Worm (Caenorhabditis elegans): ENCODE results near the gene F35E12.10.
A peak's percentile ranks its signal among the peaks of the same experiment; 100 is the strongest.

The F35E12.10 gene

DNA sequence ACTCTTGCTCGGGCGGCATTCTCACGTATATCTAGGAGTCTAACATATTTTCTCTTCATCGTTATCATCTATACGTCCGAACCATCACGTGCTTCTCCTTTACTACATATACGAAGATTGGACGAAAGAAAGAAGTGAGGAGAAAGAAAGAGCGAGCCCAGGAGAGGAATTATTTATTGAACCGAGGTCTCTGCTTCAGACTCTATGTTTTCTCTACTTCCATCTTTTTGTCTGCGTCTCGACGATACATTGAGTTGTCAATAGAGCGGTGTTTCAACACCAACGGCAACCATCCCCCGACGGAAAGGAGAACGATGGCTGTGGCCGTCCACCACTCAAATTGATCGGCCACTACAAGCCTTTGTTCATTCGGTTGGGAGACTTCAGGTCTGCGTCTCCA is 40.8 kb upstream of the F35E12.10 start (continued):
- TF ChIP-seq snpc-4 (tag; optimal IDR thresholded peaks at IDR 0.05) (no peak), ztf-7 (tag; optimal IDR thresholded peaks at IDR 0.05) (no peak), ZK546.5 (tag; optimal IDR thresholded peaks at IDR 0.05) (no peak), zip-11 (GFP tag; IDR thresholded peaks at IDR 0.05) (no peak), nhr-48 (tag; optimal IDR thresholded peaks at IDR 0.05) (peak; percentile 3), hmg-1.1 (GFP tag; IDR thresholded peaks at IDR 0.05) (peak; percentile 83), aha-1 (tag) (peak; percentile 91), nhr-111 (GFP tag; optimal IDR thresholded peaks at IDR 0.05) (no peak), Y5F2A.4 (GFP tag; optimal IDR thresholded peaks at IDR 0.05) (no peak), dve-1 (tag; optimal IDR thresholded peaks at IDR 0.05; ENCODE audit: insufficient read depth) (peak; percentile 95), nhr-10 (tag; optimal IDR thresholded peaks at IDR 0.05) (peak; percentile 18), attf-4 (tag; optimal IDR thresholded peaks at IDR 0.05) (peak; percentile 7), jun-1 (tag; optimal IDR thresholded peaks at IDR 0.05) (no peak), pqm-1 (tag; optimal IDR thresholded peaks at IDR 0.05) (no peak), egl-43 (GFP tag; IDR thresholded peaks at IDR 0.05) (peak; percentile 70), nhr-42 (GFP tag; IDR thresholded peaks at IDR 0.05) (no peak), nhr-76 (tag; optimal IDR thresholded peaks at IDR 0.05) (no peak), lin-13 (GFP tag; optimal IDR thresholded peaks at IDR 0.05) (peak; percentile 39), zfp-3 (GFP tag; conservative IDR thresholded peaks at IDR 0.05) (no peak), nhr-102 (tag; optimal IDR thresholded peaks at IDR 0.05) (peak; percentile 36), Y48G9A.11 (GFP tag; IDR thresholded peaks at IDR 0.05) (no peak), nhr-41 (GFP tag; IDR thresholded peaks at IDR 0.05) (no peak), lsy-2 (tag; optimal IDR thresholded peaks at IDR 0.05) (peak; percentile 84 to 88), ces-1 (GFP tag; optimal IDR thresholded peaks at IDR 0.05) (no peak), zag-1 (tag; optimal IDR thresholded peaks at IDR 0.05) (no peak), lin-39 (tag; optimal IDR thresholded peaks at IDR 0.05) (no peak), lin-38 (GFP tag; IDR thresholded peaks at IDR 0.05) (peak; percentile 80), vab-7 (GFP tag; IDR thresholded peaks at IDR 0.05) (no peak), cey-2 (tag; optimal IDR thresholded peaks at IDR 0.05; ENCODE audit: borderline replicate concordance, insufficient read depth) (no peak), F26F4.8 (GFP tag; conservative IDR thresholded peaks at IDR 0.05) (no peak), zip-2 (tag; optimal IDR thresholded peaks at IDR 0.05) (no peak), pha-4 (GFP tag; IDR thresholded peaks at IDR 0.05) (peak; percentile 56), pha-4 (tag; optimal IDR thresholded peaks at IDR 0.05) (peak; percentile 72), ceh-20 (GFP tag; IDR thresholded peaks at IDR 0.05) (peak; percentile 82), hlh-11 (tag; optimal IDR thresholded peaks at IDR 0.05) (peak; percentile 91), F49E8.2 (tag; optimal IDR thresholded peaks at IDR 0.05; ENCODE audit: borderline replicate concordance) (no peak)

DNA sequence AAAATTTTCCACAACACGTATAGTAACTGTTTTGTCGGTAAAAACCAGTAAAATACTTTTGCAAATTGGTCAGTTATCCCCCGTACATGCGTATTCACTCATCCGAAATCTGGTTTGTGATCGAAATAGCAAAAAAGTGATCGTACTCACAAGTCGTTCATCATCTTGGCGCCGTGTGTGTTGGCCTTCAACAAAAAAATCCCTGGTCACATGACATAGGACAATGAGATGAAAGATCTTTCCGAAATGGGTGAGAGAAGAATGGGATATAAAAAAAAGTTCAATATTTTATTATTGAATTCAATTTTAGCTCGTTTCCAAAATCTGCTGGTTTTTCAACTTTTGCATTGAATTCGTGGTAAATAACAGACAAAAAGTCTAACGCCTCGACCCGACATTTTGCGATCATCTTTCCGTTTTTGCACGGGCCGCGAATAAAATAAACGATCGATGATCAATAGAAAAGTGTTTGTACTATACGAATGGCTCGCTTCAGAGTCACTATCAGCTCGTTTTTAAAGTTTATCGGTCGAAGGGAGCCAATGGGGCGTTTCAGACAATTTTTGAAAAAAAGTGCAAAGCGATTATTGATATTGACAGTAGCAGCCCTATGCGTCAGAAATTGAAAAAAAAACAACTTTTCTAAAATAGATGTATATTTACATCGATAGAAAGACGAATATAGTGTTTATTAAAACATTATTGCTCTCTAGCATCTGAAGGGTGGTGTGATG is 39.6 kb upstream of the F35E12.10 start:
- TF ChIP-seq daf-8 (GFP tag; IDR thresholded peaks at IDR 0.05): no peak
- TF ChIP-seq unc-39 (tag; optimal IDR thresholded peaks at IDR 0.05): no peak
- TF ChIP-seq hmg-1.1 (GFP tag; IDR thresholded peaks at IDR 0.05): no peak
- peak in 1 of 2 experiments; percentile 1 for TF ChIP-seq mdl-1 (tag; optimal IDR thresholded peaks at IDR 0.05)
- TF ChIP-seq ceh-28 (tag; optimal IDR thresholded peaks at IDR 0.05): no peak
- peak; percentile 25 for TF ChIP-seq mep-1 (tag; optimal IDR thresholded peaks at IDR 0.05)
- no peak for TF ChIP-seq egl-27 (tag; optimal IDR thresholded peaks at IDR 0.05)
- peak; percentile 15 for TF ChIP-seq nhr-11 (tag; optimal IDR thresholded peaks at IDR 0.05)
- no peak for TF ChIP-seq nhr-111 (GFP tag; optimal IDR thresholded peaks at IDR 0.05)
- peak; percentile 1 for TF ChIP-seq mes-2 (tag; optimal IDR thresholded peaks at IDR 0.05; ENCODE audit: poor library complexity, severe bottlenecking)
- no peak for TF ChIP-seq D1046.2 (GFP tag; IDR thresholded peaks at IDR 0.05)
- no peak for TF ChIP-seq ces-1 (GFP tag; optimal IDR thresholded peaks at IDR 0.05)
- no peak for TF ChIP-seq mxl-3 (GFP tag; optimal IDR thresholded peaks at IDR 0.05)
- no peak for TF ChIP-seq ceh-82 (tag; optimal IDR thresholded peaks at IDR 0.05)
- TF ChIP-seq hif-1 (tag; optimal IDR thresholded peaks at IDR 0.05): no peak
- no peak for TF ChIP-seq nhr-25 (tag; optimal IDR thresholded peaks at IDR 0.05; ENCODE audit: borderline replicate concordance, insufficient read depth)
- TF ChIP-seq lin-13 (GFP tag; optimal IDR thresholded peaks at IDR 0.05): no peak
- no peak for TF ChIP-seq ceh-20 (GFP tag; IDR thresholded peaks at IDR 0.05)
- no peak for TF ChIP-seq daf-16 (GFP tag; optimal IDR thresholded peaks at IDR 0.05)
- peak; percentile 85 for TF ChIP-seq daf-16 (tag; optimal IDR thresholded peaks at IDR 0.05)

Measured in whole organism, L4 larva.